Worm (Caenorhabditis elegans): Measurements from ENCODE around the gene B0304.4.

B0304.4 gene

ce11 chrII:4511911-4512310 is 11.1 kb downstream of the B0304.4 start, which contains the start of gene cyp-23A1:
Gene cyp-23A1 (plus strand): TSS chrII:4512211.
- TF ChIP-seq lin-11 (tag; optimal IDR thresholded peaks at IDR 0.05) (no peak), nhr-21 (tag; optimal IDR thresholded peaks at IDR 0.05) (no peak), C34F6.9 (tag; optimal IDR thresholded peaks at IDR 0.05) (no peak), nhr-12 (tag; optimal IDR thresholded peaks at IDR 0.05) (no peak), sem-4 (tag; optimal IDR thresholded peaks at IDR 0.05) (no peak), unc-39 (tag; optimal IDR thresholded peaks at IDR 0.05) (no peak), elt-3 (tag; optimal IDR thresholded peaks at IDR 0.05) (no peak), ceh-16 (tag; optimal IDR thresholded peaks at IDR 0.05) (no peak), ztf-1 (GFP tag; conservative IDR thresholded peaks at IDR 0.05) (no peak), Y55F3AM.14 (GFP tag; optimal IDR thresholded peaks at IDR 0.05) (no peak), mbf-1 (tag; optimal IDR thresholded peaks at IDR 0.05) (no peak), alr-1 (tag; optimal IDR thresholded peaks at IDR 0.05) (no peak), sma-3 (GFP tag; optimal IDR thresholded peaks at IDR 0.05) (no peak), egl-27 (tag; optimal IDR thresholded peaks at IDR 0.05) (no peak), ceh-82 (tag; optimal IDR thresholded peaks at IDR 0.05) (no peak)

DNA sequence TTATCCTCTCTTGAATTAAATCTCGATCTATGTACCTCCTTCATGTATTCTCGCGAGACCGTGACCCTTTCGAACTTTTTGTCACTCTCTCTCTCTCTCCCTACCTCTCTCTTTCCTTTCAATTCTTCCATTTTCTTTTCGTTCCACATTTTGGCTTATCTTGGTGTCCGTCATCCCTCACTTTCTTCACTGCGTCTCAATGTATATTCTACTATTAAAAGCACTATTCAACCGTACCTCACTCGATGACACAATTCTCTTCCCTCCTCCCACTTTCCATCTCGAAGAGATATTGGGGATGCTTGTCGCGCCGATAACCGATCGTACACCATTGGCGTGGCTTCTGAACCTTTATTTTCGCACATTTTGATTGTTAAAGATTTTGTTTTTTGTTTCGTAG is 12.3 kb downstream of the B0304.4 start:
- TF ChIP-seq unc-39 (tag; optimal IDR thresholded peaks at IDR 0.05) (no peak), blmp-1 (tag; optimal IDR thresholded peaks at IDR 0.05; ENCODE audit: insufficient read depth) (peak; percentile 12)

DNA sequence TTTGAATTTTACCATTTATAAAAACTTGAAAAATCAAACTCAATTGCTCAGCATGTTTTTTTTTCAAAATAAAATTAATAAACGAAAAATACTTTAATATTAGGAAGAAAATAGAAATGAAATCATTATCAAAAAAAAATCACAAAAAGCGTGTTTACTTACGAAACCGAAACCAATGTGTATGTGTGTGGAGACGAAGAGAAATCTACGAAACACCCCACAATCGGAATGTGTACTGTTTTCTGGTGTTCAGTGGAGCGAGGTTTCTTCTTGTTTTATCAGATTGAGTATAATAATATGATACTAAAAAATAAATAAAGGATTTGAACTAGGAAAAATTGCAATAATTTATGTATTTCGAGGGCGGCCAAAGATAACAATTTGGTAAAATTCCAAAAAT is 15.4 kb downstream of the B0304.4 start:
- TF ChIP-seq lsy-2 (tag; optimal IDR thresholded peaks at IDR 0.05): peak in 1 of 2 experiments; percentile 38
- TF ChIP-seq aly-2 (tag; optimal IDR thresholded peaks at IDR 0.05): no peak
- TF ChIP-seq unc-39 (tag; optimal IDR thresholded peaks at IDR 0.05): no peak
- no peak for TF ChIP-seq ztf-11 (tag; optimal IDR thresholded peaks at IDR 0.05)
- TF ChIP-seq nhr-6 (tag; optimal IDR thresholded peaks at IDR 0.05): no peak
- no peak for TF ChIP-seq sma-9 (GFP tag; optimal IDR thresholded peaks at IDR 0.05)
- no peak for TF ChIP-seq sma-9 (tag; optimal IDR thresholded peaks at IDR 0.05)
- TF ChIP-seq ztf-4 (tag; optimal IDR thresholded peaks at IDR 0.05): no peak
- peak; percentile 18 for TF ChIP-seq sma-3 (GFP tag; optimal IDR thresholded peaks at IDR 0.05)
- TF ChIP-seq crh-2 (tag; optimal IDR thresholded peaks at IDR 0.05): peak; percentile 33
- no peak for TF ChIP-seq ZK546.5 (tag; optimal IDR thresholded peaks at IDR 0.05)
- no peak for TF ChIP-seq alr-1 (tag; optimal IDR thresholded peaks at IDR 0.05)
- peak; percentile 74 for TF ChIP-seq fos-1 (tag; optimal IDR thresholded peaks at IDR 0.05)
- TF ChIP-seq nhr-129 (tag; optimal IDR thresholded peaks at IDR 0.05): no peak

DNA sequence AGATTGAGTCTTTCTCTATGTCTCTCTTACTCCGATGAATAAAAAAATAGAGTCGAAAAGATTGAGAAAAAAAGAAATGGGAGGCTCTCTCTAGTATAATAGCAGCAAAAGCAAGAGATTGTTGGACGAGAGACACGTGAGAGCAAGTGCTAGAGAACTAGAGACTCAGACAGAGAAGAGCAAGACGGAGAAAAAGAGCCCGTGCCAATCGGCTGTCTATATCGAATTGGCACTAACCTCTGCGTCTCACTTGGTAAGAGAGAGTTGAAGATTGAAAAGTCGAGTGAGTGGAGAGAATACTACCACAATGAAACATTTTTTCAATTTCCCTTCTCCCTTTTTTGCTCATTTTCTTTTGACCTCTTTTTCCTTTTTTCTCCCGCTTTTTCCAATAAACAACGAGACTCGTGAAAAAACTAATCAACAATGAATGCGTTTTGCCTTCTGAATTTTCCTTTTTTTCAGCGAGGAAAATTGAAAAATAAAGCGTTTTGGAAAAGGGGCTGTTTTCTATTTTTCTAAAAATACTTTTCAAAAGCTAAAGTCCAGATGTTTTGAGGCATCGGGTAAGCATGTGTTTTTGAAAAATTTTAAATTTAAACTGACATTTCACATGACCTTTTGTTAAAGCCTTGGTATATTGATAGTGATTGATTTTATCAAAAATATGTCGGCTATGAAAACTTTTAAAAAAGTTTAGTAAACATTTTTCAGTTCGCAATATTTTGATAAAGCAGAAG is 16.3 kb downstream of the B0304.4 start:
- TF ChIP-seq lin-13 (GFP tag; optimal IDR thresholded peaks at IDR 0.05) (peak; percentile 45), aly-2 (tag; optimal IDR thresholded peaks at IDR 0.05) (no peak), dmd-4 (tag; optimal IDR thresholded peaks at IDR 0.05) (no peak), zag-1 (tag; optimal IDR thresholded peaks at IDR 0.05) (peak; percentile 43), ZK546.5 (tag; optimal IDR thresholded peaks at IDR 0.05) (no peak), Y55F3AM.14 (GFP tag; optimal IDR thresholded peaks at IDR 0.05) (no peak), skn-1 (tag; optimal IDR thresholded peaks at IDR 0.05) (no peak), gmeb-1 (tag; optimal IDR thresholded peaks at IDR 0.05) (no peak), mbf-1 (tag; optimal IDR thresholded peaks at IDR 0.05) (no peak), nhr-10 (tag; optimal IDR thresholded peaks at IDR 0.05) (no peak), lsy-2 (tag; optimal IDR thresholded peaks at IDR 0.05) (peak; percentile 45 to 78), R02D3.7 (tag; optimal IDR thresholded peaks at IDR 0.05) (no peak), alr-1 (tag; optimal IDR thresholded peaks at IDR 0.05) (no peak), mdl-1 (tag; optimal IDR thresholded peaks at IDR 0.05) (peak; percentile 75 to 88), unc-39 (tag; optimal IDR thresholded peaks at IDR 0.05) (no peak), sma-9 (GFP tag; optimal IDR thresholded peaks at IDR 0.05) (peak; percentile 76), sma-9 (tag; optimal IDR thresholded peaks at IDR 0.05) (no peak), F13H6.1 (tag; optimal IDR thresholded peaks at IDR 0.05) (peak; percentile 84), ztf-4 (tag; optimal IDR thresholded peaks at IDR 0.05) (no peak), sma-3 (GFP tag; optimal IDR thresholded peaks at IDR 0.05) (no peak), lin-11 (tag; optimal IDR thresholded peaks at IDR 0.05) (peak; percentile 17), egl-27 (tag; optimal IDR thresholded peaks at IDR 0.05) (peak; percentile 10), unc-55 (GFP tag; optimal IDR thresholded peaks at IDR 0.05) (peak; percentile 80), sem-4 (tag; optimal IDR thresholded peaks at IDR 0.05) (peak; percentile 60), nhr-237 (tag; optimal IDR thresholded peaks at IDR 0.05) (no peak), mab-5 (tag; optimal IDR thresholded peaks at IDR 0.05) (peak; percentile 40), ztf-11 (tag; optimal IDR thresholded peaks at IDR 0.05) (no peak), nhr-11 (tag; optimal IDR thresholded peaks at IDR 0.05) (no peak), nhr-6 (tag; optimal IDR thresholded peaks at IDR 0.05) (no peak), C34F6.9 (tag; optimal IDR thresholded peaks at IDR 0.05) (peak; percentile 82), unc-62 (GFP tag; optimal IDR thresholded peaks at IDR 0.05) (no peak), crh-2 (tag; optimal IDR thresholded peaks at IDR 0.05) (peak; percentile 76), ztf-1 (GFP tag; conservative IDR thresholded peaks at IDR 0.05) (no peak), nhr-129 (tag; optimal IDR thresholded peaks at IDR 0.05) (peak; percentile 84), snpc-4 (tag; optimal IDR thresholded peaks at IDR 0.05) (peak; percentile 57), fos-1 (tag; optimal IDR thresholded peaks at IDR 0.05) (peak; percentile 42)
